In the genomic region with DNA sequence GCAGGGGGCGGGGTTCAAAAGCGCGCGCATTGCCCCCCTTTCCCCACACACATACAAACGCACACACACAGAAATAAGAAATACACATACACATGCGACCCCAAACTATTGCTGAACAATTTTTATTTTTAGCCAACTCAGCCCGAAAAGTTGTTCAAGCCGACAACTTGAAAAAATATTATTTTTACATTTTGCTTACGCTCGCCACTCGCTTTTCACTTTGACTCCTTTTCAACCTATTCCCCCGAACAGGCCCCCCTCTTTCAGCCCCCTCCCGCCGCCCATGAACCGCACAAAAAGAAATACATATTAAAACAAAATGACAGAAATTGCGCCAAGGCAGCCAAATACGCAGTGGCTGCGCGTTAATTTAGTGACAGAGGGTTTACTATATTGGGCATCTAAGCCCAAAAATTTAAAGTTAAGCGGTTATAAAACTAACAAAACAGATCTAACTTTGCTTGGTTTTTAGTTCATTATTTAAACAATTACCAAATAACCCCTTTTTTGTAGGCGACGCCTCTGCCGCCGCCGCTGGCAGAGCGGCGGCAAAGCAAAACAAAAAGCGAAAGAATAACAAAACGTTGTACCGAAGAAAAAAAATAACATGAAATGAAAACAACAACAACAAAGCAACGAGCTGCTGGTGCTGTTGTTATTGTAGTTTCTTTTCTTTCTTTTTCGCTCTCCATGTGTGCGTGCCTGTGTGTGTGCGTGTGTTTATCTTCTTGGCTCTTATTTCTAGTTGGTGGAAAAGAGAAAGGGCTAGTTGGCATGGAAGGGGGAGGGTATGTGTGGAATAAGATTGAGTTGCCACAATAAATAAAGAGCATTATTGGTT, we compare ENCODE assay signal across 5 fruit fly cellular contexts.
TF ChIP-seq lines count a peak whose summit lies in the region.

No protein-coding gene starts in this region.

TF ChIP-seq in whole organism, adult, 20 proteins besides CTCF, POLR2A, EP300 and RAD21 (continued from another document):
- peak; percentile 100 for TF ChIP-seq Hr96 (GFP tag; optimal IDR thresholded peaks at IDR 0.05; lab: Kevin White, UChicago)
- peak; percentile 100 for TF ChIP-seq Crg-1 (GFP tag; optimal IDR thresholded peaks at IDR 0.05; lab: Kevin White, UChicago)
- peak; percentile 100 for TF ChIP-seq CG12768 (GFP tag; optimal IDR thresholded peaks at IDR 0.05; lab: Kevin White, UChicago)
- peak; percentile 100 for TF ChIP-seq CG1620 (GFP tag; optimal IDR thresholded peaks at IDR 0.05; lab: Kevin White, UChicago)
- TF ChIP-seq Mnt (GFP tag; optimal IDR thresholded peaks at IDR 0.05; lab: Kevin White, UChicago) = peak; percentile 99
TF ChIP-seq in whole organism, adult: peak in this region for 19.

TF ChIP-seq in whole organism, embryonic, 481 proteins besides CTCF, POLR2A, EP300 and RAD21 (continued from another document and continues in another):
- peak; percentile 99 for TF ChIP-seq slou (GFP tag; optimal IDR thresholded peaks at IDR 0.05; lab: Kevin White, UChicago)
- TF ChIP-seq CG7987 (GFP tag; optimal IDR thresholded peaks at IDR 0.05; lab: Kevin White, UChicago) = peak; percentile 99
- TF ChIP-seq Side (GFP tag; optimal IDR thresholded peaks at IDR 0.05; lab: Kevin White, UChicago) = peak; percentile 100
- TF ChIP-seq Abd-B (GFP tag; optimal IDR thresholded peaks at IDR 0.05; lab: Kevin White, UChicago) = peak; percentile 100
- TF ChIP-seq kay (GFP tag; optimal IDR thresholded peaks at IDR 0.05; lab: Kevin White, UChicago) = peak; percentile 99
- peak; percentile 100 for TF ChIP-seq CG14014 (GFP tag; IDR thresholded peaks at IDR 0.05; lab: Robert Waterston, UW)
- TF ChIP-seq Xbp1 (GFP tag; optimal IDR thresholded peaks at IDR 0.05; lab: Kevin White, UChicago) = peak; percentile 100
- peak; percentile 100 for TF ChIP-seq Oli (tag; optimal IDR thresholded peaks at IDR 0.05; lab: Kevin White, UChicago)
- peak; percentile 99 for TF ChIP-seq twi (tag; optimal IDR thresholded peaks at IDR 0.05; lab: Kevin White, UChicago)
- TF ChIP-seq D19A (tag; optimal IDR thresholded peaks at IDR 0.05; lab: Kevin White, UChicago) = peak; percentile 98
- peak; percentile 100 for TF ChIP-seq CG1647 (GFP tag; optimal IDR thresholded peaks at IDR 0.05; lab: Kevin White, UChicago)
- TF ChIP-seq CG15696 (tag; optimal IDR thresholded peaks at IDR 0.05; lab: Kevin White, UChicago) = peak; percentile 100
- TF ChIP-seq insv (GFP tag; optimal IDR thresholded peaks at IDR 0.05; lab: Kevin White, UChicago) = peak; percentile 73 to 97
- peak; percentile 99 for TF ChIP-seq Taf1 (GFP tag; IDR thresholded peaks at IDR 0.05; lab: Robert Waterston, UW)
- TF ChIP-seq CG18476 (GFP tag; optimal IDR thresholded peaks at IDR 0.05; lab: Kevin White, UChicago) = peak; percentile 99
- peak; percentile 79 for TF ChIP-seq Sry-β (GFP tag; optimal IDR thresholded peaks at IDR 0.05; lab: Kevin White, UChicago)
- peak; percentile 99 for TF ChIP-seq CG10462 (GFP tag; optimal IDR thresholded peaks at IDR 0.05; lab: Kevin White, UChicago)
- TF ChIP-seq cas (GFP tag; IDR thresholded peaks at IDR 0.05; lab: Robert Waterston, UW) = peak; percentile 100
- peak in 1 of 3 experiments; percentile 98 for TF ChIP-seq Stat92E (GFP tag; optimal IDR thresholded peaks at IDR 0.05; lab: Kevin White, UChicago)
- TF ChIP-seq sqz (GFP tag; optimal IDR thresholded peaks at IDR 0.05; lab: Kevin White, UChicago) = peak; percentile 100
- TF ChIP-seq CG30431 (GFP tag; optimal IDR thresholded peaks at IDR 0.05; lab: Kevin White, UChicago) = peak; percentile 100
- TF ChIP-seq CG17912 (GFP tag; optimal IDR thresholded peaks at IDR 0.05; lab: Kevin White, UChicago) = peak; percentile 99
- peak; percentile 99 for TF ChIP-seq ash1 (GFP tag; optimal IDR thresholded peaks at IDR 0.05; lab: Kevin White, UChicago)
- TF ChIP-seq Meics (GFP tag; optimal IDR thresholded peaks at IDR 0.05; lab: Kevin White, UChicago) = peak; percentile 100
- TF ChIP-seq Nf-YC (tag; optimal IDR thresholded peaks at IDR 0.05; lab: Kevin White, UChicago) = peak; percentile 94
- TF ChIP-seq row (GFP tag; IDR thresholded peaks at IDR 0.05; lab: Robert Waterston, UW) = peak; percentile 100
- TF ChIP-seq Dll (GFP tag; IDR thresholded peaks at IDR 0.05; lab: Robert Waterston, UW; ENCODE audit: partially characterized antibody) = no peak
- peak; percentile 95 for TF ChIP-seq CG6654 (GFP tag; optimal IDR thresholded peaks at IDR 0.05; lab: Kevin White, UChicago)

TF ChIP-seq in whole organism, prepupa, 60 proteins besides CTCF, POLR2A, EP300 and RAD21 (continued from another document and continues in another):
- peak; percentile 100 for TF ChIP-seq CG6792 (GFP tag; optimal IDR thresholded peaks at IDR 0.05; lab: Kevin White, UChicago)
- peak; percentile 100 for TF ChIP-seq CG8632 (GFP tag; optimal IDR thresholded peaks at IDR 0.05; lab: Kevin White, UChicago)
- TF ChIP-seq ss (GFP tag; optimal IDR thresholded peaks at IDR 0.05; lab: Kevin White, UChicago) = peak; percentile 100
- TF ChIP-seq Eip93F (GFP tag; optimal IDR thresholded peaks at IDR 0.05; lab: Kevin White, UChicago) = peak; percentile 100
- peak; percentile 99 for TF ChIP-seq Blimp-1 (GFP tag; optimal IDR thresholded peaks at IDR 0.05; lab: Kevin White, UChicago)
- peak; percentile 99 for TF ChIP-seq CG11294 (GFP tag; IDR thresholded peaks at IDR 0.05; lab: Robert Waterston, UW)
- peak; percentile 100 for TF ChIP-seq lz (GFP tag; optimal IDR thresholded peaks at IDR 0.05; lab: Kevin White, UChicago)
- TF ChIP-seq acj6 (GFP tag; optimal IDR thresholded peaks at IDR 0.05; lab: Kevin White, UChicago) = peak; percentile 100
- TF ChIP-seq fd85E (GFP tag; optimal IDR thresholded peaks at IDR 0.05; lab: Kevin White, UChicago) = peak; percentile 99
- TF ChIP-seq CG4318 (GFP tag; optimal IDR thresholded peaks at IDR 0.05; lab: Kevin White, UChicago) = peak; percentile 100
- peak; percentile 97 for TF ChIP-seq fkh (GFP tag; optimal IDR thresholded peaks at IDR 0.05; lab: Kevin White, UChicago)
- peak; percentile 100 for TF ChIP-seq Hr39 (GFP tag; optimal IDR thresholded peaks at IDR 0.05; lab: Kevin White, UChicago)
- peak; percentile 100 for TF ChIP-seq Ets21C (GFP tag; optimal IDR thresholded peaks at IDR 0.05; lab: Kevin White, UChicago)
- TF ChIP-seq fd59A (GFP tag; optimal IDR thresholded peaks at IDR 0.05; lab: Kevin White, UChicago) = peak; percentile 100
- peak; percentile 100 for TF ChIP-seq net (GFP tag; optimal IDR thresholded peaks at IDR 0.05; lab: Kevin White, UChicago)
- peak; percentile 100 for TF ChIP-seq CG10631 (GFP tag; optimal IDR thresholded peaks at IDR 0.05; lab: Kevin White, UChicago)
- peak; percentile 100 for TF ChIP-seq Sox102F (GFP tag; optimal IDR thresholded peaks at IDR 0.05; lab: Kevin White, UChicago)
- peak; percentile 100 for TF ChIP-seq spab (GFP tag; optimal IDR thresholded peaks at IDR 0.05; lab: Kevin White, UChicago)
- peak; percentile 100 for TF ChIP-seq CG11762 (GFP tag; optimal IDR thresholded peaks at IDR 0.05; lab: Kevin White, UChicago; ENCODE audit: insufficient read depth)
- peak; percentile 100 for TF ChIP-seq Ets96B (tag; optimal IDR thresholded peaks at IDR 0.05; lab: Kevin White, UChicago)
- TF ChIP-seq CG6163 (GFP tag; IDR thresholded peaks at IDR 0.05; lab: Robert Waterston, UW) = peak; percentile 100
- peak; percentile 99 for TF ChIP-seq CG16779 (tag; optimal IDR thresholded peaks at IDR 0.05; lab: Kevin White, UChicago)
- peak; percentile 96 for TF ChIP-seq Hr38 (GFP tag; optimal IDR thresholded peaks at IDR 0.05; lab: Kevin White, UChicago)
- TF ChIP-seq Smox (GFP tag; optimal IDR thresholded peaks at IDR 0.05; lab: Kevin White, UChicago) = peak; percentile 100
- TF ChIP-seq CG6854 (GFP tag; optimal IDR thresholded peaks at IDR 0.05; lab: Kevin White, UChicago) = peak; percentile 100
- peak; percentile 100 for TF ChIP-seq Eip78C (GFP tag; lab: Kevin White, UChicago)
- peak; percentile 100 for TF ChIP-seq esn (GFP tag; optimal IDR thresholded peaks at IDR 0.05; lab: Kevin White, UChicago)
- TF ChIP-seq CG8119 (GFP tag; IDR thresholded peaks at IDR 0.05; lab: Robert Waterston, UW) = peak; percentile 100
- peak; percentile 100 for TF ChIP-seq CG10669 (GFP tag; optimal IDR thresholded peaks at IDR 0.05; lab: Kevin White, UChicago)

TF ChIP-seq in whole organism, pupa, 21 proteins besides CTCF, POLR2A, EP300 and RAD21 (continued from another document):
- peak; percentile 100 for TF ChIP-seq CG9948 (tag; optimal IDR thresholded peaks at IDR 0.05; lab: Kevin White, UChicago)
- TF ChIP-seq D1 (tag; optimal IDR thresholded peaks at IDR 0.05; lab: Kevin White, UChicago) = peak; percentile 100
- TF ChIP-seq CG4496 (GFP tag; IDR thresholded peaks at IDR 0.05; lab: Robert Waterston, UW) = peak; percentile 100

TF ChIP-seq in whole organism, wandering third instar larva, 38 proteins besides CTCF, POLR2A, EP300 and RAD21 (continued from another document):
- no peak for TF ChIP-seq Myc (optimal IDR thresholded peaks at IDR 0.05; lab: Kevin White, UChicago)
- TF ChIP-seq Dfd (GFP tag; optimal IDR thresholded peaks at IDR 0.05; lab: Kevin White, UChicago) = peak; percentile 95
- peak; percentile 100 for TF ChIP-seq dmrt93B (GFP tag; optimal IDR thresholded peaks at IDR 0.05; lab: Kevin White, UChicago)
- TF ChIP-seq br (GFP tag; optimal IDR thresholded peaks at IDR 0.05; lab: Kevin White, UChicago) = peak; percentile 100
- TF ChIP-seq Hr78 (GFP tag; optimal IDR thresholded peaks at IDR 0.05; lab: Kevin White, UChicago) = no peak
- TF ChIP-seq GATAd (GFP tag; optimal IDR thresholded peaks at IDR 0.05; lab: Kevin White, UChicago) = peak; percentile 99
- peak; percentile 100 for TF ChIP-seq CG9705 (GFP tag; optimal IDR thresholded peaks at IDR 0.05; lab: Kevin White, UChicago)
- peak; percentile 99 for TF ChIP-seq sv (GFP tag; optimal IDR thresholded peaks at IDR 0.05; lab: Kevin White, UChicago)
- peak; percentile 99 for TF ChIP-seq sage (GFP tag; optimal IDR thresholded peaks at IDR 0.05; lab: Kevin White, UChicago)
- TF ChIP-seq CG32264 (GFP tag; optimal IDR thresholded peaks at IDR 0.05; lab: Kevin White, UChicago) = peak; percentile 100
- peak; percentile 100 for TF ChIP-seq Rel (GFP tag; optimal IDR thresholded peaks at IDR 0.05; lab: Kevin White, UChicago)
- TF ChIP-seq Rel (tag; optimal IDR thresholded peaks at IDR 0.05; lab: Kevin White, UChicago) = peak; percentile 98
- peak; percentile 99 for TF ChIP-seq tai (GFP tag; optimal IDR thresholded peaks at IDR 0.05; lab: Kevin White, UChicago)
- no peak for TF ChIP-seq pan (optimal IDR thresholded peaks at IDR 0.05; lab: Kevin White, UChicago)
- peak; percentile 98 for TF ChIP-seq CrebA (GFP tag; optimal IDR thresholded peaks at IDR 0.05; lab: Kevin White, UChicago; ENCODE audit: borderline replicate concordance)
- TF ChIP-seq foxo (GFP tag; optimal IDR thresholded peaks at IDR 0.05; lab: Kevin White, UChicago) = peak; percentile 99 to 100
- peak; percentile 99 for TF ChIP-seq Jra (GFP tag; optimal IDR thresholded peaks at IDR 0.05; lab: Kevin White, UChicago)
- peak; percentile 100 for TF ChIP-seq rgr (GFP tag; optimal IDR thresholded peaks at IDR 0.05; lab: Kevin White, UChicago)
- TF ChIP-seq psq (GFP tag; optimal IDR thresholded peaks at IDR 0.05; lab: Kevin White, UChicago) = peak; percentile 100
- no peak for TF ChIP-seq N (GFP tag; optimal IDR thresholded peaks at IDR 0.05; lab: Kevin White, UChicago)
- TF ChIP-seq lola (GFP tag; optimal IDR thresholded peaks at IDR 0.05; lab: Kevin White, UChicago) = no peak
